Fruit fly (Drosophila melanogaster): Measurements from ENCODE around the gene CG42748.

Gene CG42748

DNA sequence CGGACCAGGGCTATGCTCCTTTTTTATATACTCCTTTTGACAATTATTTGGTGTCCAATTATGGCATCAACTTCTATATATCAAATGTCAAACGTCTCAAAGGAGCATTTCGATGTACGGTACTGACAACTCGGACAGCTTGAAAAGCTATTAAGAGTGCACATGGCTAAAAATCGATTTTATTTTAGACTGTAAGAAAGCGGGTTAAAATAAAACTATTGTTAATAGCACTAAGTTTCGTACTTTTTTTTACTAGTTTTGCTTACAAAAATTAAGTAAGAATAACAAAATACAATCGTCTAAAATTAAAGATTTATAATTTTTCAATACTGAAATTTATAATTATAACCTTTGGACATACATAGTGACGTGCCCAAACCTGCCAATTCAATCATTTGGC is 83.3 kb downstream of the CG42748 start, which contains the start of gene Ir40a:
TSS of gene Ir40a (minus strand) at position 101 of the 400 bp plus-strand sequence.
- no peak for TF ChIP-seq pan (optimal IDR thresholded peaks at IDR 0.05)
- TF ChIP-seq Dll (optimal IDR thresholded peaks at IDR 0.05) = no peak
- no peak for TF ChIP-seq psq (optimal IDR thresholded peaks at IDR 0.05)
- TF ChIP-seq CG8478 (optimal IDR thresholded peaks at IDR 0.05) = no peak
- no peak for TF ChIP-seq usp (GFP tag; optimal IDR thresholded peaks at IDR 0.05)
- TF ChIP-seq EcR (GFP tag; optimal IDR thresholded peaks at IDR 0.05) = no peak

All from whole organism.